Worm (Caenorhabditis elegans) whole organism, L2 larva: ENCODE measurements around the gene C32H11.4.

Experiments
- Y55F3AM.14 ChIP-seq: fragments of 200-800 bp; sonication (Bioruptor generic); optimal IDR thresholded peaks from 2 replicates; lab custom pipeline; 2018; ENCODE audit warnings: mild to moderate bottlenecking, missing genetic modification characterization, missing compliant biosample characterization
- nhr-11 ChIP-seq: fragments of 150-350 bp; optimal IDR thresholded peaks from 2 replicates; lab custom pipeline; 2014; ENCODE audit warnings: missing biosample characterization, missing genetic modification characterization
- unc-39 ChIP-seq: fragments of 150-350 bp; optimal IDR thresholded peaks from 2 replicates; lab custom pipeline; 2014; ENCODE audit warnings: missing biosample characterization, missing genetic modification characterization

- TF ChIP-seq Y55F3AM.14 (GFP tag; lab: Kevin White, UChicago): no peak
- no peak for TF ChIP-seq nhr-11 (tag; lab: Kevin White, UChicago)
- no peak for TF ChIP-seq unc-39 (tag; lab: Kevin White, UChicago)
These were observed 37.9 kb upstream of the C32H11.4 start, which contains the start of gene ZK896.4 for ce11 chrIV:12883190-12883589.
